Worm (Caenorhabditis elegans): ENCODE results near the gene M04C3.2.

- TF ChIP-seq pha-4 (tag; optimal IDR thresholded peaks at IDR 0.05) (no peak), F57A8.1 (GFP tag; optimal IDR thresholded peaks at IDR 0.05) (no peak), cebp-1 (GFP tag; IDR thresholded peaks at IDR 0.05) (no peak), cebp-1 (tag; optimal IDR thresholded peaks at IDR 0.05) (no peak), mes-4 (tag; optimal IDR thresholded peaks at IDR 0.05) (no peak), snpc-4 (GFP tag; optimal IDR thresholded peaks at IDR 0.05) (no peak), snpc-4 (tag; optimal IDR thresholded peaks at IDR 0.05) (no peak), mcd-1 (GFP tag; IDR thresholded peaks at IDR 0.05) (no peak), madf-3 (GFP tag; IDR thresholded peaks at IDR 0.05) (no peak), nhr-90 (tag; optimal IDR thresholded peaks at IDR 0.05) (no peak)
Measured at ce11 chrV:19462020-19462419, 13.3 kb upstream of the M04C3.2 start, which contains the start of gene Y43F8B.15.

All from whole organism, young adult.